Worm (Caenorhabditis elegans) whole organism, early embryonic: ENCODE measurements around the gene clc-22.
A peak's percentile ranks its signal among the peaks of the same experiment; 100 is the strongest.

Experiments
- B0310.2 ChIP-seq: sonication (generic microtip); optimal IDR thresholded peaks from 2 replicates; lab custom pipeline; 2016; ENCODE audit warnings: mild to moderate bottlenecking, missing genetic modification characterization, missing compliant biosample characterization
- F13C5.2 ChIP-seq: sonication (generic microtip); optimal IDR thresholded peaks from 2 replicates; lab custom pipeline; 2017; ENCODE audit warnings: mild to moderate bottlenecking, missing genetic modification characterization, inconsistent platforms, missing compliant biosample characterization
- aly-1 ChIP-seq: sonication (generic microtip); optimal IDR thresholded peaks from 2 replicates; lab custom pipeline; 2016; ENCODE audit warnings: missing genetic modification characterization, missing compliant biosample characterization
- ama-1 ChIP-seq: fragments of 150-350 bp; optimal IDR thresholded peaks from 2 replicates; lab custom pipeline; 2014
- ceh-13 ChIP-seq: fragments of 200-800 bp; sonication (Bioruptor generic); optimal IDR thresholded peaks from 2 replicates; lab custom pipeline; 2018; ENCODE audit warnings: mild to moderate bottlenecking, missing genetic modification characterization, missing compliant biosample characterization
- ceh-36 ChIP-seq: sonication (generic microtip); optimal IDR thresholded peaks from 2 replicates; lab custom pipeline; 2016; ENCODE audit warnings: missing genetic modification characterization, inconsistent platforms, missing compliant biosample characterization
- ets-7 ChIP-seq: sonication (generic microtip); optimal IDR thresholded peaks from 2 replicates; lab custom pipeline; 2016; ENCODE audit warnings: missing genotype, missing genetic modification characterization, missing compliant biosample characterization
- flt-1 ChIP-seq: fragments of 200-800 bp; sonication (Bioruptor generic); IDR thresholded peaks from 2 replicates; pipeline ENCODE4 v1.3.6; 2022; ENCODE audit warnings: missing genetic modification characterization, missing compliant biosample characterization
- hmbx-1 ChIP-seq: sonication (generic microtip); optimal IDR thresholded peaks from 2 replicates; lab custom pipeline; 2016; ENCODE audit warnings: mild to moderate bottlenecking, missing genetic modification characterization, missing compliant biosample characterization
- hmg-4 ChIP-seq: fragments of 200-800 bp; sonication (Bioruptor generic); optimal IDR thresholded peaks from 2 replicates; lab custom pipeline; 2018; ENCODE audit warnings: mild to moderate bottlenecking, missing genetic modification characterization, missing compliant biosample characterization
- hnd-1 ChIP-seq: sonication (generic microtip); optimal IDR thresholded peaks from 2 replicates; lab custom pipeline; 2016; ENCODE audit warnings: missing genetic modification characterization, missing compliant biosample characterization
- pes-1 ChIP-seq: fragments of 200-800 bp; sonication (Bioruptor generic); IDR thresholded peaks from 2 replicates; pipeline ENCODE4 v1.3.6; 2022; ENCODE audit warnings: missing genetic modification reagents, missing genetic modification characterization, missing compliant biosample characterization
- scrt-1 ChIP-seq: fragments of 200-800 bp; sonication (Bioruptor generic); IDR thresholded peaks from 2 replicates; pipeline ENCODE4 v1.3.6; 2022; ENCODE audit warnings: missing genetic modification characterization, missing compliant biosample characterization
- sea-1 ChIP-seq: fragments of 200-800 bp; sonication (Bioruptor generic); conservative IDR thresholded peaks from 2 replicates; pipeline ENCODE4 v1.3.6; 2022; ENCODE audit warnings: missing genetic modification characterization, missing compliant biosample characterization
- tbx-11 ChIP-seq: fragments of 200-800 bp; sonication (Bioruptor generic); IDR thresholded peaks from 2 replicates; pipeline ENCODE4 v1.3.6; 2022; ENCODE audit warnings: missing genetic modification characterization, missing compliant biosample characterization
- tbx-37 ChIP-seq: fragments of 200-800 bp; sonication (Bioruptor generic); conservative IDR thresholded peaks from 2 replicates; pipeline ENCODE4 v1.3.6; 2022; ENCODE audit warnings: missing genetic modification reagents, missing genetic modification characterization, missing compliant biosample characterization
- tra-4 ChIP-seq: sonication (generic microtip); optimal IDR thresholded peaks from 2 replicates; lab custom pipeline; 2017; ENCODE audit warnings: missing genetic modification characterization, missing compliant biosample characterization

The clc-22 gene

DNA sequence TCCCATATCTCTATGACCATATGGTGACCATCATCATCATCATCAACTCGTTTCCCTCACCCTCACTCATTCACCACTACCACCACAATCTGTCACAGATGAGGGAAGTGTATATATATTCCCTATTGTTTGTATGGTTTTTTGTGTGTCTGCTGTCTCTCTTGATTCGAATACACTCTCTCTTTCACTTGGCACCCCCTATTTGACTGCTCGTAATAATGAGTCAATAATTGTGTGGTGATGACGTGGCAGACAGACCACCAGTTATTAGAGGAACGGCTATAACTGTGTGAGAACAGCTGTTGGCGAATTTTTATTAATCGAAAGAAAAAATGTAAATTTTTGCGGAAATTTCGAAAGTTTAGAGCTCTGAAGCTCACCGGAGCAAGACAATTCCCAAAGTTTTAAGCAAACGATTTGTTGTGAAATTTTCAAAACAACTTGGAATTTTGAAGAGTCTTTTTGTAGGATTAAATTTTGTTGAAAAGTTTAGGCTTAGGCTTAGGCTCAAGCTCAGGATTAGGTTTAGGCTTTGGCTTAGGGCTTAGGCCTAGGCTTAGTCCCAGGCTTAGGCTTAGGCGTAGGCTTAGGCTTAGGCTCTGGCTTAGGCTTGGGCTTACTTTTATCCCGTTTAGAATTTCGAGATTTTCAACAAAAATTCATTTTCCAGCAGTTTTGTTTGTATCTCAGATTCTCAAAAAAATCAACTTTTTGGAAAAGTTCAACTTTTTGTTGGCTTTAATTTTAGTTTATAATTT lies 38.2 kb downstream of the clc-22 start:
- peak; percentile 84 for TF ChIP-seq ceh-36 (tag; lab: Kevin White, UChicago)
- no peak for TF ChIP-seq hmbx-1 (tag; lab: Kevin White, UChicago)
- no peak; the same call in 1 of the 2 replicates for TF ChIP-seq tbx-37 (GFP tag; lab: Robert Waterston, UW)
- no peak for TF ChIP-seq scrt-1
- no peak for TF ChIP-seq ceh-13 (GFP tag; lab: Kevin White, UChicago)
- TF ChIP-seq aly-1 (tag; lab: Kevin White, UChicago): no peak
- no peak for TF ChIP-seq sea-1 (GFP tag; lab: Robert Waterston, UW)
- no peak for TF ChIP-seq tbx-11
- no peak for TF ChIP-seq flt-1 (GFP tag; lab: Robert Waterston, UW)
- TF ChIP-seq tra-4 (tag; lab: Kevin White, UChicago): no peak
- no peak for TF ChIP-seq hmg-4 (GFP tag; lab: Kevin White, UChicago)
- TF ChIP-seq ets-7 (tag; lab: Kevin White, UChicago): no peak
- TF ChIP-seq pes-1: no peak
- TF ChIP-seq F13C5.2 (tag; lab: Kevin White, UChicago): no peak
- TF ChIP-seq B0310.2: peak; percentile 32
- TF ChIP-seq ama-1 (lab: Kevin White, UChicago): no peak
- TF ChIP-seq hnd-1: no peak

DNA sequence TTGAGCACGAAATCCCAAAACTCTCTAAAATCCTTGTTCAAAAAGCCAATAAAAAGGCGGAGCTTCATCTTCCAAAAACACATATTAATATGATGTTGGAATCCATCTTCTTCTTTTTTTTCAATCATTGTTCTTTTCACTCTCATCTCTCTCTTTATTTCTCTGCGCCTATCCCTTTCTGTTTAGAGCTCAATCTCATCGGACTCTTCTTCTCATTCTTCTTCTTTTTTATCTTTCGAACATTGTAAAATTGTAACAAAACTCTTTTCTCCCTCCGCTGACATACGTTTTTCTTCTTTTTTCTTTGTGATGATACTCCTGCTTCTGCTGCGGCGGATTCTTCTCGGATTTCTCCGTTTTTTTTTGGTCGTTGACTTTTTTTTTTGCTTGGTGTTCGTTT lies 39.1 kb downstream of the clc-22 start:
- no peak for TF ChIP-seq ceh-13 (GFP tag; lab: Kevin White, UChicago)
- TF ChIP-seq tbx-37 (GFP tag; lab: Robert Waterston, UW): no peak
- TF ChIP-seq pes-1: no peak
- TF ChIP-seq ama-1 (lab: Kevin White, UChicago): no peak
- no peak for TF ChIP-seq hnd-1
- no peak for TF ChIP-seq B0310.2
- TF ChIP-seq F13C5.2 (tag; lab: Kevin White, UChicago): no peak
- TF ChIP-seq ceh-36 (tag; lab: Kevin White, UChicago): no peak

DNA sequence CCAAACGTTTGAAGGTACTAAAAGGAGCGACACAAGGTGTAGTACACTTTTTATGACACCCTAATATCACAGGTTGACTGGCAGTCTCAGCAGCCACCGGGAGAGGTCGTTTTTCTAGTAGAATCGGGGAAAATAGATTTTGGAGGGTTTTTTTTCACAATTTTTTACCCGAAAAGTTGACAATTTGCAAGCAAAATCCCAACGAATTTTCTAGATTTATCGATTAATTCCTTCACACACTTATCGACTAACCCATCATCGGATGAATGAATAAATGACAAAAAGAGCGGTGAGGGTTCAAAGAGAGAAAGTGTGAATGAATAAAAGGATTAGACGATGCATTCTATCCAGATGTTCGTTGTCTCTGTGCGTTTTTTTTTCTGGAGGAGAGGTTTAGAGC lies 39.9 kb downstream of the clc-22 start:
- TF ChIP-seq aly-1 (tag; lab: Kevin White, UChicago): peak; percentile 8
- no peak for TF ChIP-seq pes-1
- TF ChIP-seq ets-7 (tag; lab: Kevin White, UChicago): peak; percentile 42
- no peak for TF ChIP-seq F13C5.2 (tag; lab: Kevin White, UChicago)

DNA sequence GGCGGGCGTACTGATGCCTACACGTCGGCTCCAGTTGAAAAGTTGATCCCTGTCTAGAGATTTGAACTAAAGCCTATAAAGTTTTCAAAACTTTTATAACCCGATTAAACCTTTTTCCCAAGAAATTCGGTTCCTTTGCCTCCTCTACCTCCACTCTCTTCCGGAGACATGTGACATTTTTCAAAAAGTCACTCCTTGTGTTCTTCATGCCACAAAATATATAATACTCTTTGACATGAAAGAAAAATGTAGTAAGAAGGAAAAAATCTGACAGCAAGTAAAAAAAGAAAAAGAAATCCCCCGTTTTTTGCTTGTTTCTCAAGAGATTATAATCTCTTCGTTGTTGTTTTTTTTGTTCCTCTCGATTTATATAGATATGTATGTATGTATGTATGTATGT lies 41.0 kb downstream of the clc-22 start:
- no peak for TF ChIP-seq scrt-1
- no peak for TF ChIP-seq sea-1 (GFP tag; lab: Robert Waterston, UW)
- no peak for TF ChIP-seq hnd-1
- no peak for TF ChIP-seq hmbx-1 (tag; lab: Kevin White, UChicago)
- TF ChIP-seq ceh-13 (GFP tag; lab: Kevin White, UChicago): no peak
- no peak for TF ChIP-seq ets-7 (tag; lab: Kevin White, UChicago)
- TF ChIP-seq flt-1 (GFP tag; lab: Robert Waterston, UW): no peak
- TF ChIP-seq tbx-11: no peak
- TF ChIP-seq tra-4 (tag; lab: Kevin White, UChicago): no peak
- TF ChIP-seq pes-1: no peak
- TF ChIP-seq hmg-4 (GFP tag; lab: Kevin White, UChicago): no peak
- no peak for TF ChIP-seq aly-1 (tag; lab: Kevin White, UChicago)
- TF ChIP-seq tbx-37 (GFP tag; lab: Robert Waterston, UW): no peak
- TF ChIP-seq B0310.2: no peak
- TF ChIP-seq F13C5.2 (tag; lab: Kevin White, UChicago): no peak
- TF ChIP-seq ceh-36 (tag; lab: Kevin White, UChicago): no peak
- TF ChIP-seq ama-1 (lab: Kevin White, UChicago): no peak

ce11 chrII:3954018-3954417 lies 41.9 kb downstream of the clc-22 start:
- TF ChIP-seq ama-1 (lab: Kevin White, UChicago): no peak
- TF ChIP-seq tra-4 (tag; lab: Kevin White, UChicago): no peak
- no peak for TF ChIP-seq hmbx-1 (tag; lab: Kevin White, UChicago)
- no peak for TF ChIP-seq ceh-36 (tag; lab: Kevin White, UChicago)
- TF ChIP-seq pes-1: no peak
- TF ChIP-seq tbx-37 (GFP tag; lab: Robert Waterston, UW): no peak
- no peak for TF ChIP-seq flt-1 (GFP tag; lab: Robert Waterston, UW)

DNA sequence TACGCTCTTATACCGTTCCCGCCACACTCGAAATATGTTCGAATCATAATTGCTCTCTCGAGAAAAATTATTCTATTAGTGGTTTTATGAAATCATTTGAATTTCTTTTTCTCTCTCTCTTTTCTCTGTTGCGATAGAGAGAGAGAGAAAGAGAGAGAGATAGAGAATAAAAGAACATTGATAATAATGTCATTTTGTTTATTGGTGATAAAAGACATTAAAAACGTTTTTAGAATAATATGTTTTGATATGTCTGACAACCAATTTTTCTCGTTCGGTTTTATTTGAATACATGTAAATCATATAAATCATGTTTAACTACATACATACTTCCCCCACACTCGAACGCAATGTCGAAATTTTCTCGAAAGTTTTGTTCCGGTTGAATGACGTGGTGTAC lies 42.9 kb downstream of the clc-22 start:
- TF ChIP-seq tbx-11: no peak
- no peak for TF ChIP-seq ceh-13 (GFP tag; lab: Kevin White, UChicago)
- TF ChIP-seq tra-4 (tag; lab: Kevin White, UChicago): no peak
- TF ChIP-seq B0310.2: no peak
- TF ChIP-seq flt-1 (GFP tag; lab: Robert Waterston, UW): no peak
- TF ChIP-seq scrt-1: no peak
- TF ChIP-seq ceh-36 (tag; lab: Kevin White, UChicago): no peak
- no peak for TF ChIP-seq hmg-4 (GFP tag; lab: Kevin White, UChicago)
- no peak for TF ChIP-seq ama-1 (lab: Kevin White, UChicago)

- no peak for TF ChIP-seq hnd-1
- TF ChIP-seq aly-1 (tag; lab: Kevin White, UChicago): no peak
- TF ChIP-seq scrt-1: no peak
- TF ChIP-seq ama-1 (lab: Kevin White, UChicago): no peak
- TF ChIP-seq ceh-36 (tag; lab: Kevin White, UChicago): no peak
- TF ChIP-seq hmg-4 (GFP tag; lab: Kevin White, UChicago): no peak
- TF ChIP-seq B0310.2: no peak
- no peak for TF ChIP-seq ets-7 (tag; lab: Kevin White, UChicago)
- no peak for TF ChIP-seq tra-4 (tag; lab: Kevin White, UChicago)
- no peak for TF ChIP-seq flt-1 (GFP tag; lab: Robert Waterston, UW)
- TF ChIP-seq pes-1: no peak
- no peak for TF ChIP-seq F13C5.2 (tag; lab: Kevin White, UChicago)
- TF ChIP-seq tbx-11: no peak
Measured at ce11 chrII:3952368-3952767, 43.5 kb downstream of the clc-22 start.
